Fruit fly (Drosophila melanogaster) whole organism: ENCODE data around the gene Kap-alpha3.

Experiments used
- pan ChIP-seq: fragments of >200 bp; optimal IDR thresholded peaks from 2 replicates; lab custom pipeline; 2017
- psq ChIP-seq: fragments of >200 bp; optimal IDR thresholded peaks from 2 replicates; lab custom pipeline; 2017
- usp ChIP-seq: fragments of >200 bp; optimal IDR thresholded peaks from 2 replicates; lab custom pipeline; 2017; ENCODE audit warnings: missing biosample characterization, missing genetic modification characterization, mixed read lengths

dm6 chr3R:9596615-9597014 lies 19.1 kb upstream of the Kap-alpha3 start:
- TF ChIP-seq psq (no peak), usp (no peak), pan (lab: Kevin White, UChicago) (no peak)
